Worm (Caenorhabditis elegans) whole organism, L4 larva: Measurements from ENCODE around the gene ZC190.4.

Experiments
- F49E8.2 ChIP-seq: sonication (generic microtip); optimal IDR thresholded peaks from 2 replicates; lab custom pipeline; 2016; ENCODE audit warnings: missing compliant biosample characterization, mild to moderate bottlenecking, missing genetic modification characterization, borderline replicate concordance
- Y48G9A.11 ChIP-seq: fragments of 200-800 bp; sonication (Bioruptor generic); IDR thresholded peaks from 2 replicates; pipeline ENCODE4 v1.3.6; 2022; ENCODE audit warnings: missing genetic modification reagents, missing genetic modification characterization, missing compliant biosample characterization
- ZK546.5 ChIP-seq, 2 experiments: sonication (generic microtip); optimal IDR thresholded peaks; 2 replicates each; lab custom pipeline; 2017; ENCODE audit warnings: missing biosample characterization in 2 of 2, missing genetic modification characterization in 2 of 2
- aha-1 ChIP-seq: fragments of 150-350 bp; peaks from one replicate; lab custom pipeline; 2014; ENCODE audit warnings: missing biosample characterization, missing genetic modification characterization
- fos-1 ChIP-seq: fragments of 150-350 bp; optimal IDR thresholded peaks from 2 replicates; lab custom pipeline; 2014; ENCODE audit warnings: missing biosample characterization, missing genetic modification characterization
- lin-15B ChIP-seq: fragments of 150-350 bp; sonication (generic microtip); optimal IDR thresholded peaks from 3 replicates; lab custom pipeline; 2014; ENCODE audit warnings: missing biosample characterization, missing genetic modification characterization
- nhr-77 ChIP-seq: fragments of 150-350 bp; optimal IDR thresholded peaks from 2 replicates; lab custom pipeline; 2014; ENCODE audit warnings: missing biosample characterization, missing genetic modification characterization
- unc-39 ChIP-seq: sonication (generic microtip); optimal IDR thresholded peaks from 2 replicates; lab custom pipeline; 2017; ENCODE audit warnings: missing biosample characterization, missing genetic modification characterization
- zfp-2 ChIP-seq: sonication (generic microtip); optimal IDR thresholded peaks from 2 replicates; lab custom pipeline; 2016; ENCODE audit warnings: mild to moderate bottlenecking, missing genetic modification characterization, missing compliant biosample characterization

DNA sequence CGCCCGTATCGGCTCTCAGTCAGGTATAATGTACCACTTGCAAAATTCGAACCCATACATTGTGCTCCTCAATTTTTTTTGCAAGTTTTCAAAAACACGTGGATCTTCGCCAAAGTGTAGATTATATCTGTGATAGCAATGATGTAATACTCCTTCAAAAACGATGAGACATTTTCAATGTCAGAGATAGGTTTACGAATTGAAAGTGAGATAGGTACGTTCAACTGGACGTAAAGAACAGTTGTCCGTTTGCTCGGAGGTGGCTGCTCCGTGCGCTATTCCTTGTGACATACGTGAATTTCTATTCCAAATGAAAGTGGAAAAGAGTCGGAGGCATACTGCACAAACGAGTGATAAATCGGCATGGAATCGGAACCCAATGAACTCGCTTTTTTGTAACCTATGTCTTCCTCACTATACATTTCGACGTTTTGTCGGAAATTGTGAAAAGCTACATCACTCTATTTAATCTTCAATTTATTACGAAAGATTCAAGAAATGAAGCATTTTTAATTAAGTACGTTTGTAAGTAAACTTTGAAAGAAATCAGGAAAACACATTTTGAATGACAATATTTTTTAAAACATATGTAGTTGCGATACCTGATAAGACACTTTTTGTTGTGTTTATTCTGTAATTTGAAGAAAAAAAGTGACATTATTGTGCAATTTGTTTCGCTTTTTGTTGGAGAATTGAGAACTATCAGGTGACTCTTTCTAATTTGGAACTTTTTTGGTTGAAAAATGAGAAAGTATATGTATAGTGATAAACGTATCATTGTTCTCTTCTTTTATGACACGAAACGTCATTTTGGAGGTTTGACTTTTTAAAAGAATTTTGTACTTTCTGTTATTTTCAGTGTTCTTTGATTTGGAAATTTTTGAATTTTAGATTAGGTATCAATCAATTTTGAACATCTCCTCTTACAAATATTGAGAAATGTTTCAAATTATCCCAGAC is 11.1 kb upstream of the ZC190.4 start:
- TF ChIP-seq ZK546.5 (tag; optimal IDR thresholded peaks at IDR 0.05; lab: Kevin White, UChicago) (no peak), F49E8.2 (tag; lab: Kevin White, UChicago) (no peak), unc-39 (tag; lab: Kevin White, UChicago) (no peak), lin-15B (tag; lab: Kevin White, UChicago) (no peak), Y48G9A.11 (GFP tag; lab: Robert Waterston, UW) (no peak), zfp-2 (tag; lab: Kevin White, UChicago) (no peak), nhr-77 (tag; lab: Kevin White, UChicago) (peak; percentile 89), fos-1 (tag; lab: Kevin White, UChicago) (peak; percentile 67), aha-1 (tag; lab: Kevin White, UChicago) (peak; percentile 83)
